Worm (Caenorhabditis elegans) whole organism, L4 larva: ENCODE results near the gene erh-2.
A peak's percentile ranks its signal among the peaks of the same experiment; 100 is the strongest.

Experiments
- F37D6.2 ChIP-seq: sonication (generic microtip); optimal IDR thresholded peaks from 2 replicates; lab custom pipeline; 2016; ENCODE audit warnings: mild to moderate bottlenecking, missing genetic modification characterization, missing compliant biosample characterization
- F49E8.2 ChIP-seq: sonication (generic microtip); optimal IDR thresholded peaks from 2 replicates; lab custom pipeline; 2016; ENCODE audit warnings: missing compliant biosample characterization, mild to moderate bottlenecking, missing genetic modification characterization, borderline replicate concordance
- Y48G9A.11 ChIP-seq: fragments of 200-800 bp; sonication (Bioruptor generic); IDR thresholded peaks from 2 replicates; pipeline ENCODE4 v1.3.6; 2022; ENCODE audit warnings: missing genetic modification reagents, missing genetic modification characterization, missing compliant biosample characterization
- aha-1 ChIP-seq: fragments of 150-350 bp; peaks from one replicate; lab custom pipeline; 2014; ENCODE audit warnings: missing biosample characterization, missing genetic modification characterization
- ceh-44 ChIP-seq: fragments of 200-800 bp; sonication (Bioruptor generic); IDR thresholded peaks from 2 replicates; pipeline ENCODE4 v1.3.6; 2022; ENCODE audit warnings: missing genetic modification reagents, missing genetic modification characterization, missing compliant biosample characterization
- daf-16 ChIP-seq, 3 experiments: sonication (generic microtip); optimal IDR thresholded peaks; 2 replicates each; lab custom pipeline; 2016 to 2017; ENCODE audit warnings: missing genetic modification characterization in 3 of 3, missing genetic modification reagents in 3 of 3, mild to moderate bottlenecking in 2 of 3, missing compliant biosample characterization in 2 of 3, missing biosample characterization in 1 of 3, moderate library complexity in 1 of 3
- duxl-1 ChIP-seq: sonication (generic microtip); optimal IDR thresholded peaks from 2 replicates; lab custom pipeline; 2016; ENCODE audit warnings: mild to moderate bottlenecking, missing genetic modification characterization, moderate library complexity, missing compliant biosample characterization; ENCODE audit not compliant: poor library complexity
- fos-1 ChIP-seq: fragments of 150-350 bp; optimal IDR thresholded peaks from 2 replicates; lab custom pipeline; 2014; ENCODE audit warnings: missing biosample characterization, missing genetic modification characterization
- hlh-11 ChIP-seq: fragments of 200-800 bp; sonication (Bioruptor generic); optimal IDR thresholded peaks from 2 replicates; lab custom pipeline; 2018; ENCODE audit warnings: mild to moderate bottlenecking, missing genetic modification characterization, missing compliant biosample characterization
- hmg-1.1 ChIP-seq: fragments of 200-800 bp; sonication (Bioruptor generic); IDR thresholded peaks from 2 replicates; pipeline ENCODE4 v1.3.6; 2022; ENCODE audit warnings: missing genetic modification reagents, missing genetic modification characterization, missing compliant biosample characterization
- lim-7 ChIP-seq: fragments of 200-800 bp; sonication (Bioruptor generic); IDR thresholded peaks from 2 replicates; pipeline ENCODE4 v1.3.6; 2022; ENCODE audit warnings: missing genetic modification characterization, missing compliant biosample characterization
- lin-15B ChIP-seq: fragments of 150-350 bp; sonication (generic microtip); optimal IDR thresholded peaks from 3 replicates; lab custom pipeline; 2014; ENCODE audit warnings: missing biosample characterization, missing genetic modification characterization
- lin-29 ChIP-seq: fragments of 200-800 bp; sonication (Bioruptor generic); IDR thresholded peaks from 2 replicates; pipeline ENCODE4 v1.3.6; 2022; ENCODE audit warnings: missing genetic modification reagents, missing genetic modification characterization, missing compliant biosample characterization
- lin-38 ChIP-seq: fragments of 200-800 bp; sonication (Bioruptor generic); IDR thresholded peaks from 2 replicates; pipeline ENCODE4 v1.3.6; 2022; ENCODE audit warnings: missing genetic modification reagents, missing genetic modification characterization, missing compliant biosample characterization
- lsy-2 ChIP-seq, 2 experiments: fragments of 150-350 bp in 1 of 2; sonication (generic microtip) in 1 of 2; optimal IDR thresholded peaks; 2 replicates each; lab custom pipeline; 2014 to 2017; ENCODE audit warnings: missing biosample characterization in 2 of 2, missing genetic modification characterization in 2 of 2
- madf-5 ChIP-seq, 2 experiments: fragments of 200-800 bp; sonication (Bioruptor generic); IDR thresholded peaks; 2 replicates each; pipeline ENCODE4 v1.3.6; 2022; ENCODE audit warnings: missing compliant biosample characterization in 2 of 2, missing genetic modification characterization in 2 of 2
- madf-9 ChIP-seq: fragments of 200-800 bp; sonication (Bioruptor generic); conservative IDR thresholded peaks from 2 replicates; pipeline ENCODE4 v1.3.6; 2022; ENCODE audit warnings: missing genetic modification reagents, missing genetic modification characterization, missing compliant biosample characterization
- mdt-29 ChIP-seq: fragments of 200-800 bp; sonication (Bioruptor generic); IDR thresholded peaks from 2 replicates; pipeline ENCODE4 v1.3.6; 2022; ENCODE audit warnings: missing genetic modification reagents, missing genetic modification characterization, missing compliant biosample characterization
- mep-1 ChIP-seq: fragments of 150-350 bp; sonication (generic microtip); optimal IDR thresholded peaks from 3 replicates; lab custom pipeline; 2014; ENCODE audit warnings: missing biosample characterization, missing genetic modification characterization
- mes-2 ChIP-seq: sonication (generic microtip); optimal IDR thresholded peaks from 2 replicates; lab custom pipeline; 2016; ENCODE audit warnings: missing genotype, mild to moderate bottlenecking, missing genetic modification characterization, missing compliant biosample characterization; ENCODE audit not compliant: poor library complexity, severe bottlenecking
- mxl-3 ChIP-seq: fragments of 200-800 bp; sonication (Bioruptor generic); optimal IDR thresholded peaks from 2 replicates; lab custom pipeline; 2018; ENCODE audit warnings: mild to moderate bottlenecking, missing genetic modification characterization, missing compliant biosample characterization
- nhr-10 ChIP-seq: fragments of 150-350 bp; optimal IDR thresholded peaks from 2 replicates; lab custom pipeline; 2014; ENCODE audit warnings: missing biosample characterization, missing genetic modification characterization
- nhr-102 ChIP-seq: sonication (generic microtip); optimal IDR thresholded peaks from 2 replicates; lab custom pipeline; 2016; ENCODE audit warnings: mild to moderate bottlenecking, missing genetic modification characterization, moderate library complexity, missing compliant biosample characterization
- nhr-11 ChIP-seq: fragments of 150-350 bp; optimal IDR thresholded peaks from 2 replicates; lab custom pipeline; 2014; ENCODE audit warnings: missing biosample characterization, missing genetic modification characterization
- nhr-28 ChIP-seq: fragments of 150-350 bp; optimal IDR thresholded peaks from 2 replicates; lab custom pipeline; 2014; ENCODE audit warnings: missing biosample characterization, missing genetic modification characterization
- snpc-4 ChIP-seq: fragments of 150-350 bp; optimal IDR thresholded peaks from 2 replicates; lab custom pipeline; 2014; ENCODE audit warnings: missing biosample characterization, missing genetic modification characterization
- spr-3 ChIP-seq: fragments of 200-800 bp; sonication (Bioruptor generic); optimal IDR thresholded peaks from 2 replicates; lab custom pipeline; 2018; ENCODE audit warnings: mild to moderate bottlenecking, missing genetic modification characterization, missing compliant biosample characterization
- unc-62 ChIP-seq, 3 experiments: fragments of 150-350 bp in 1 of 3; sonication (generic microtip); optimal IDR thresholded peaks in 2 of 3; peaks in 1 of 3; 1 replicate in 1 of 3; 2 replicates in 2 of 3; lab custom pipeline; 2014 to 2017; ENCODE audit warnings: missing biosample characterization in 3 of 3, missing genetic modification characterization in 3 of 3, missing genetic modification reagents in 3 of 3, missing genotype in 1 of 3
- vab-7 ChIP-seq: fragments of 200-800 bp; sonication (Bioruptor generic); IDR thresholded peaks from 2 replicates; pipeline ENCODE4 v1.3.6; 2022; ENCODE audit warnings: missing genetic modification reagents, missing genetic modification characterization, missing compliant biosample characterization

Gene erh-2

DNA sequence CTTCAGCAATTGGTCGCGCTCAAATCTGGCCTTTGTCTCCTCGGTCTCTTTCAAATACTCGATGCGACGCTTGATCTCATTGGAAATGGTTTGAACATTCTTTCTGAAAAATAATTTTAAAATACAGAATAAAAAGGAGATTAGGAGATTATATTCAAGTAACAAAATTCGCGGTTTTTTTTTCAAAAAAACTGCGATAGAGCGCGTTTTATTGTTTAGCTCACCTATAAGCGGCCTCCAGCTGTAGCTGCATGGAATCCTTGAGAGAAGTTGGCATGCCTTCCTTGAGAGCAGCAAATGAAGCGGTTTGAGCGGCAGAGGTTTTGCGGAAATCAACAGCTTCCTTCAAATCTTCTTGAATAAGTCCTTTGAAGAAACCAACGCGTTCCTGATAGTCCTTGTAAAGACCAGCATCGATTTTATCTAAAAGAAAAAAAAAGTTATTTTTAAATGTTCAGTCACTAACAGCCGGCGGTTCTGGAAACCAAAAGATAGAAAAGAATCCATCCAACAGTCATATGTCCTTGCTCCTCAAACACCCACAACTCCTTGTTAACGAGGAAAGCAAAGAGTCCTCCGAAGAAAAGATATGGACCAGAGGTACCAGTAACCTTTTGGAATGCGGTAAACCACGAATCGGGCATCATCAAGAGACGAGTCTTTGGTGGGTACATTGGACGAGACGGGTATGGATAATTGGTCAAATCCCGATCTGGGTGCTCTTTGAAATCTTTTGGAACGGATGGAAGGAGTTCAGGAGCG, 1.9 kb downstream of the erh-2 start:
- TF ChIP-seq unc-62 (GFP tag; optimal IDR thresholded peaks at IDR 0.05 in 1 of 2; lab: Kevin White, UChicago) (peak in 1 of 2 experiments; percentile 95), unc-62 (tag; optimal IDR thresholded peaks at IDR 0.05; lab: Kevin White, UChicago) (no peak), hmg-1.1 (0 out of 2 replicates have a peak, but pooled peaks have one; percentile 14), nhr-10 (tag; lab: Kevin White, UChicago) (no peak)
- TF ChIP-seq, all 104 proteins: peak for 2

DNA sequence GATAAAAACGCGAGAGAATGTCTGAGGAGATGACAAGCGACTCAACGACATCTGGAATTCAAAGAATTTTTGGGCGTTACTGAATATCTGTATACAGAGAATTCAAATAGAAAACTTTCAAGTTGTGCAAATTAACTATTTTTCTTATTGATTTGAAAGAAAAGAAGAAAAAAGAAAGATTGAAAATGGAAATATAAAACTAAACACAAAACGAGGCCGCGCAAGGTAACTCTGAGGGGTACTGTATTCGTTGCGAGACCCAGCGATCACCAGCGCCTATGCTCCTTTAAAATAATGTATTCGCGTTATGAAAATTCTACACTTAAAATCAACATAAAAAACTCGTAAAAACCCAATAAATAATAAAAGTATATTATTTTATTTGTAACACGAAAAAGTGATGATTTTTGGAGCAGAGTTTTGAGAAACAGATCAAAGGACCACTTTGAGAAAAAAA, 2.8 kb downstream of the erh-2 start, which contains the start of gene asb-1:
TSS of gene asb-1 (minus strand) at position 51 of the 457 bp plus-strand sequence.
- TF ChIP-seq F49E8.2 = peak; percentile 6
- TF ChIP-seq Y48G9A.11 (GFP tag; lab: Robert Waterston, UW) = 0 out of 2 replicates have a peak, but pooled peaks have one; percentile 51
- TF ChIP-seq lin-38 (GFP tag; lab: Robert Waterston, UW) = peak; percentile 33; the same call in 1 of the 2 replicates
- TF ChIP-seq mes-2 (tag; lab: Kevin White, UChicago) = peak; percentile 28
- no peak for TF ChIP-seq lim-7 (GFP tag; lab: Robert Waterston, UW)
- TF ChIP-seq mdt-29 (GFP tag; lab: Robert Waterston, UW) = no peak
- TF ChIP-seq, all 104 proteins: peak for 4

DNA sequence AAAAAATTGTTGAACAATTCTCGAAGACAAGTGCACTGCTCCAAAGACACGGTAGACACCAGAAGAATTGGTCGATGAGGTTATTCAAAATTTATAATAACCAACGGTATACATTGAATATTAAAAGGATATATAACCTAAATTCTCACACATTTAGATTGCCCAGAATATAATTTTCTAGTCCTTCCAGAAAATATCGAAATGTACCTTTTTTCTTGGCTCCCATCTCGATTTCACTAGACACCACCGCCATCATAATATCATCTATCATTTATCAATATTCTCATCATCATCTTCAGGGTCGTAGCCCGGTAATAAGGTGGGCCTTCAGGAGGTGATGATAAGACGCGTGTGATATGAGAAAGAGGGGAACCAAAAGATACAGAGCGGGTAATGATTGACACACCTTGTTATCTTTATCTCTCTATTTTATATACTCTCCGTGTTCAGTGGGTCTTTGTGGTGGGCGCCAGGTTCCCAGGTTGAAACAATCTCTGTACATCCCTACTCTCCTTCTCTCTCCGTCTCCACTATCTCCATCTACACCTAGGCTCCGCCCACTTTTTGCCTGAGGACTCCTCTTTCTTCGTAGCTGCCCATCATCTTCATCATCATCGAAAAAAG, 7.2 kb downstream of the erh-2 start, which contains the start of gene mab-21:
TSS of gene mab-21 (plus strand) at position 615 of the 624 bp plus-strand sequence.
- peak in 1 of 2 experiments; percentile 13 for TF ChIP-seq lsy-2 (tag; optimal IDR thresholded peaks at IDR 0.05; lab: Kevin White, UChicago)
- peak; percentile 5 for TF ChIP-seq nhr-11
- no peak for TF ChIP-seq F37D6.2
- no peak for TF ChIP-seq lin-29 (GFP tag; lab: Robert Waterston, UW)
- peak; percentile 73 for TF ChIP-seq aha-1
- TF ChIP-seq duxl-1 (tag; lab: Kevin White, UChicago) = no peak
- TF ChIP-seq nhr-28 = peak; percentile 57
- peak; percentile 44 for TF ChIP-seq hlh-11 (tag; lab: Kevin White, UChicago)
- TF ChIP-seq unc-62 (GFP tag; optimal IDR thresholded peaks at IDR 0.05 in 1 of 2; lab: Kevin White, UChicago) = peak in 1 of 2 experiments; percentile 92
- no peak for TF ChIP-seq unc-62 (tag; optimal IDR thresholded peaks at IDR 0.05; lab: Kevin White, UChicago)
- TF ChIP-seq mxl-3 (GFP tag; lab: Kevin White, UChicago) = peak; percentile 32
- TF ChIP-seq daf-16 (GFP tag; optimal IDR thresholded peaks at IDR 0.05; lab: Kevin White, UChicago) = peak in 1 of 2 experiments; percentile 9
- no peak for TF ChIP-seq daf-16 (tag; optimal IDR thresholded peaks at IDR 0.05; lab: Kevin White, UChicago)

ce11 chrIII:4601286-4601685, 8.3 kb downstream of the erh-2 start:
- peak; percentile 74 for TF ChIP-seq aha-1
- TF ChIP-seq unc-62 (GFP tag; optimal IDR thresholded peaks at IDR 0.05 in 1 of 2; lab: Kevin White, UChicago) = peak in 1 of 2 experiments; percentile 95
- TF ChIP-seq unc-62 (tag; optimal IDR thresholded peaks at IDR 0.05; lab: Kevin White, UChicago) = no peak
- no peak for TF ChIP-seq lin-15B (tag; lab: Kevin White, UChicago)

DNA sequence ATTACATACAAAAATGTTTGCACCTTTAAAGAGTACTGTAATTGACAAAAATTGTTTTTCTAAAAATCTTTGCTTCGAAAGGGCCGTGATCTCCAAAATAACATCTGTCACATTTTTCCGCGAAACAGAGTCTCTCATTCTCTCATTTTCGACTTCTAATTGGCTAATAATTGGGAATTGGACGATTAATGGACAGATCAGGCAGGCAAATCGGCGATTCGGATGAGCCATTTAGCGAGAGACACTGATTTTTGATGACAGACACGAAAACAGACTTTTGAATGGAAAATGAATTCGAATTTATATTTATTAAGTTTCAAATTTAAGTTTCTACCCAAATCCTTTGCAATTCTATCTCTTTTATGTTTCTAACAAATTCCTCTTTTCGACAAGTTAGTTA, 10.8 kb downstream of the erh-2 start:
- TF ChIP-seq madf-9 (GFP tag; lab: Robert Waterston, UW) (no peak), fos-1 (no peak), nhr-11 (no peak), madf-5 (GFP tag; IDR thresholded peaks at IDR 0.05; lab: Robert Waterston, UW) (no peak), nhr-102 (tag; lab: Kevin White, UChicago) (no peak), ceh-44 (no peak), spr-3 (no peak), mep-1 (tag; lab: Kevin White, UChicago) (no peak), vab-7 (GFP tag; lab: Robert Waterston, UW) (no peak), snpc-4 (no peak)
